Fruit fly (Drosophila melanogaster) whole organism, pupa: ENCODE results near the gene CG6830.
A peak's percentile ranks its signal among the peaks of the same experiment; 100 is the strongest.

Experiments
- CG10348 ChIP-seq: fragments of 200-800 bp; sonication (Bioruptor generic); IDR thresholded peaks from 2 replicates; pipeline ENCODE4 v1.3.6; 2022; ENCODE audit warnings: missing biosample characterization, missing genetic modification characterization
- CG12605 ChIP-seq: fragments of 200-800 bp; sonication (Bioruptor generic); IDR thresholded peaks from 2 replicates; pipeline ENCODE4 v1.3.6; 2022; ENCODE audit warnings: missing biosample characterization, missing genetic modification characterization
- CG13204 ChIP-seq: fragments of 200-800 bp; sonication (Bioruptor generic); optimal IDR thresholded peaks from 2 replicates; lab custom pipeline; 2018; ENCODE audit warnings: missing biosample characterization, mild to moderate bottlenecking, missing genetic modification characterization, moderate library complexity
- CG14655 ChIP-seq: fragments of 200-800 bp; sonication (Bioruptor generic); optimal IDR thresholded peaks from 3 replicates; lab custom pipeline; 2017; ENCODE audit warnings: mild to moderate bottlenecking, missing biosample characterization, missing genetic modification reagents, missing genetic modification characterization
- CG15710 ChIP-seq: fragments of 200-800 bp; sonication (Bioruptor generic); optimal IDR thresholded peaks from 2 replicates; lab custom pipeline; 2018; ENCODE audit warnings: missing biosample characterization, mild to moderate bottlenecking, missing genetic modification characterization, moderate library complexity
- CG17806 ChIP-seq: fragments of 200-800 bp; sonication (Bioruptor generic); optimal IDR thresholded peaks from 2 replicates; lab custom pipeline; 2018; ENCODE audit warnings: missing biosample characterization, mild to moderate bottlenecking, missing genetic modification characterization, moderate library complexity
- CG32121 ChIP-seq: fragments of 200-800 bp; sonication (Bioruptor generic); IDR thresholded peaks from 2 replicates; pipeline ENCODE4 v1.3.6; 2022; ENCODE audit warnings: missing biosample characterization, missing genetic modification characterization
- CG34367 ChIP-seq: fragments of 200-800 bp; sonication (Bioruptor generic); optimal IDR thresholded peaks from 2 replicates; lab custom pipeline; 2018; ENCODE audit warnings: missing biosample characterization, mild to moderate bottlenecking, missing genetic modification characterization
- CG4496 ChIP-seq: fragments of 200-800 bp; sonication (Bioruptor generic); IDR thresholded peaks from 3 replicates; pipeline ENCODE4 v1.3.6; 2022; ENCODE audit warnings: missing biosample characterization, missing genetic modification characterization
- CG8159 ChIP-seq: fragments of 200-800 bp; sonication (Bioruptor generic); optimal IDR thresholded peaks from 3 replicates; lab custom pipeline; 2018; ENCODE audit warnings: missing biosample characterization, mild to moderate bottlenecking, missing genetic modification characterization, moderate library complexity
- CG8301 ChIP-seq: fragments of 200-800 bp; sonication (Bioruptor generic); optimal IDR thresholded peaks from 2 replicates; lab custom pipeline; 2018; ENCODE audit warnings: missing biosample characterization, mild to moderate bottlenecking, missing genetic modification characterization
- CG9948 ChIP-seq: fragments of 200-800 bp; sonication (Bioruptor generic); optimal IDR thresholded peaks from 2 replicates; lab custom pipeline; 2018; ENCODE audit warnings: missing biosample characterization, mild to moderate bottlenecking, missing genetic modification characterization, moderate library complexity
- D1 ChIP-seq: fragments of 200-800 bp; sonication (Bioruptor generic); optimal IDR thresholded peaks from 2 replicates; lab custom pipeline; 2018; ENCODE audit warnings: missing biosample characterization, mild to moderate bottlenecking, missing genetic modification characterization, moderate library complexity
- EcR ChIP-seq: fragments of 200-800 bp; sonication (Bioruptor generic); optimal IDR thresholded peaks from 3 replicates; lab custom pipeline; 2019; ENCODE audit warnings: missing biosample characterization, missing genetic modification characterization, mild to moderate bottlenecking, moderate library complexity, missing genetic modification reagents
- Ets98B ChIP-seq: fragments of 200-800 bp; sonication (Bioruptor generic); IDR thresholded peaks from 2 replicates; pipeline ENCODE4 v1.3.6; 2022; ENCODE audit warnings: missing biosample characterization, missing genetic modification characterization
- Pif1A ChIP-seq: fragments of 200-800 bp; sonication (Bioruptor generic); optimal IDR thresholded peaks from 3 replicates; lab custom pipeline; 2016; ENCODE audit warnings: missing biosample characterization, missing genetic modification characterization
- Pif1B ChIP-seq: fragments of 200-800 bp; sonication (Bioruptor generic); optimal IDR thresholded peaks from 3 replicates; lab custom pipeline; 2016; ENCODE audit warnings: missing biosample characterization, missing genetic modification characterization
- Snoo ChIP-seq: fragments of 200-800 bp; sonication (Bioruptor generic); optimal IDR thresholded peaks from 3 replicates; lab custom pipeline; 2017; ENCODE audit warnings: missing biosample characterization, mild to moderate bottlenecking, missing genetic modification characterization, inconsistent platforms
- fd96Ca ChIP-seq: fragments of 200-800 bp; sonication (Bioruptor generic); IDR thresholded peaks from 3 replicates; pipeline ENCODE4 v1.3.6; 2022; ENCODE audit warnings: missing biosample characterization, missing genetic modification characterization
- gl ChIP-seq: fragments of 200-800 bp; sonication (Bioruptor generic); optimal IDR thresholded peaks from 2 replicates; lab custom pipeline; 2018; ENCODE audit warnings: missing biosample characterization, mild to moderate bottlenecking, missing genetic modification characterization
- rn ChIP-seq: fragments of 200-800 bp; sonication (Bioruptor generic); IDR thresholded peaks from 2 replicates; pipeline ENCODE4 v1.3.6; 2022; ENCODE audit warnings: missing biosample characterization, missing genetic modification characterization

Gene CG6830

dm6 chr3R:11650105-11651039, 33.8 kb downstream of the CG6830 start, which contains the start of the genes Csk and Elp1:
Csk (minus strand) TSS chr3R:11650706.
Elp1 (plus strand) TSS chr3R:11650971.
- peak; percentile 53 for TF ChIP-seq CG8159 (tag; lab: Kevin White, UChicago)
- TF ChIP-seq CG14655 (GFP tag; lab: Kevin White, UChicago), result peak; percentile 15
- no peak for TF ChIP-seq gl (tag; lab: Kevin White, UChicago)
- peak; percentile 45 for TF ChIP-seq CG15710 (tag; lab: Kevin White, UChicago)
- TF ChIP-seq D1 (tag; lab: Kevin White, UChicago), result no peak
- TF ChIP-seq CG32121, result no peak; the same call in 1 of the 2 replicates
- TF ChIP-seq CG10348, result no peak
- peak; percentile 23 for TF ChIP-seq Pif1A (GFP tag; lab: Kevin White, UChicago)
- TF ChIP-seq rn (GFP tag; lab: Robert Waterston, UW), result no peak
- peak; percentile 20 for TF ChIP-seq CG17806 (tag; lab: Kevin White, UChicago)
- no peak for TF ChIP-seq CG13204 (GFP tag; lab: Kevin White, UChicago)
- TF ChIP-seq CG4496 (GFP tag; lab: Robert Waterston, UW), result 0 out of 3 replicates have a peak, but pooled peaks have one; percentile 39
- no peak for TF ChIP-seq CG12605 (GFP tag; lab: Robert Waterston, UW)
- peak; percentile 26 for TF ChIP-seq CG34367
- peak; percentile 6 for TF ChIP-seq Pif1B (GFP tag; lab: Kevin White, UChicago)
- no peak for TF ChIP-seq EcR (GFP tag; lab: Kevin White, UChicago)
- TF ChIP-seq CG9948 (tag; lab: Kevin White, UChicago), result peak; percentile 24
- peak; percentile 8 for TF ChIP-seq CG8301 (tag; lab: Kevin White, UChicago)
- TF ChIP-seq Ets98B, result no peak
- TF ChIP-seq Snoo, result no peak
- 0 out of 3 replicates have a peak, but pooled peaks have one; percentile 18 for TF ChIP-seq fd96Ca (GFP tag; lab: Robert Waterston, UW)

DNA sequence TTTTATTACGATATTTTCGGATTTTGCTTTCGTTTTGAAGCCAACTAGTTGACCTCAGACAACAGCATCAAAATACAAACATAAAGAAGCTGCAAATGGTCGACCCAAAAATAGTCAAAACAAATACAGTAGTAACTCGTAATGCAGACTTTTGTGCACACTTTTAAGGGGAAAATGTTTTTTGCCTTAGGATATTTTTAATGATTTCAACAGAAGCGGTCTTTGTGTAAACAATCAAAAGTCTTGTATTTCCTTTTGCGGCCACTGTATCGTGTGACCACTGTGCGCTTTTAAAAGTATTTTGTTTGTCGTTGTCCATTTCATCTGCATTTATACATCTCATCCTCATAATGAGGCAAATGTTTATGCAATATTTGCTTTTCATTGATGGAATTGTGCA, 34.7 kb downstream of the CG6830 start:
- peak; percentile 80 for TF ChIP-seq rn (GFP tag; lab: Robert Waterston, UW)
- peak; percentile 77 for TF ChIP-seq CG14655 (GFP tag; lab: Kevin White, UChicago)
- peak; percentile 90 for TF ChIP-seq CG32121
- TF ChIP-seq Pif1B (GFP tag; lab: Kevin White, UChicago), result peak; percentile 67
- TF ChIP-seq Ets98B, result peak; percentile 90
- TF ChIP-seq CG13204 (GFP tag; lab: Kevin White, UChicago), result peak; percentile 35
- peak; percentile 92 for TF ChIP-seq fd96Ca (GFP tag; lab: Robert Waterston, UW)
- peak; percentile 82 for TF ChIP-seq Pif1A (GFP tag; lab: Kevin White, UChicago)
- no peak for TF ChIP-seq D1 (tag; lab: Kevin White, UChicago)
- peak; percentile 81 for TF ChIP-seq CG15710 (tag; lab: Kevin White, UChicago)
- peak; percentile 64 for TF ChIP-seq CG34367
- no peak for TF ChIP-seq EcR (GFP tag; lab: Kevin White, UChicago)
- peak; percentile 68 for TF ChIP-seq CG9948 (tag; lab: Kevin White, UChicago)
- peak; percentile 76 for TF ChIP-seq CG8159 (tag; lab: Kevin White, UChicago)
- peak; percentile 79 for TF ChIP-seq Snoo
- TF ChIP-seq CG8301 (tag; lab: Kevin White, UChicago), result peak; percentile 70
- TF ChIP-seq CG4496 (GFP tag; lab: Robert Waterston, UW), result peak; percentile 94
- TF ChIP-seq CG12605 (GFP tag; lab: Robert Waterston, UW), result peak; percentile 76
- peak; percentile 87 for TF ChIP-seq CG10348
- peak; percentile 72 for TF ChIP-seq CG17806 (tag; lab: Kevin White, UChicago)
- no peak for TF ChIP-seq gl (tag; lab: Kevin White, UChicago)
- TF ChIP-seq, all 21 proteins: peak for 18

DNA sequence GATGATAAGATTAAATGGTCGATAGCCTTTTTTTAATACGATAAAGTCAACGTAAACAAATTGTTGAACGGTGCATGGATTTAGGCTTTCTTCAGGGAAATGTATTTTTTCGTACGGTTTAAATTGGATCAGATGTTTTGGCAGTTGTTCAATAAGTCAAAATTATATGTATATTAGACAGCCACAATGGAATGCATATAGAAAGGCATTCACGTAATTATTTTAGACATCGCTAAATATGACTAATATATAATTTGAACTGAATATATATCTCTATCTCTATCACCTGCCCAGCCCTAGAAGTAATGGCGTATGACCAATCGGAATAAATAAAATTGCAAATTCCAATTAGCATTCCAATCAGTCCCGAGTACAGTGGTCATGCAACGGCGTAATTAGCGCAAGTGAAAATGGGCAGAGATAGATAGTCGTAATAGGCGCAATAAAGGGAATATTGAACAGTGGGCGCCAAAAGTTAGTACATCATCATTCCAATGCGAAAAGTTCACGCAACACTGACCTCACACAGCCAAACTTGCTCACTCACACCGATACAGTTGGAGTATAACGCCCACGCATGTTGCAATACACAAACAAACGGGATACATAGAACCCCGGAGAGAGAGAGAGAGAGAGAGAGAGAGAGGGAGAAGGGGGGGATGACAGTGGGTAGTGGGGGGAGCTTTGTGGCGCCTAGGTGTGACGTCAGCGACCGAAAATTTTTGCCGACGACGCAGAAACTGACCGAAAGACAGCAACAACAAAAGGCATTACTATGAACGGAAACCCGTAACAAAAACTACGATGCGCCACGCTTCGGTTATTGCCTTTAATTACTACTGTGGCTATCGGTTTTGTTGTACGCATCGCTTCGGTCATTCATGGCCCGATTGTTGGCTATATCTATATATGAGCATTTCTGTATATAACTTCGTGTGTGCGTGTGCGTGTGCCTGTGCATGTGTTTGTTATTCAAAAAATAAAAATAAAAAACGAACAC, 35.5 kb downstream of the CG6830 start:
- TF ChIP-seq CG10348 (no peak), D1 (tag; lab: Kevin White, UChicago) (no peak), CG4496 (GFP tag; lab: Robert Waterston, UW) (no peak), CG17806 (tag; lab: Kevin White, UChicago) (no peak), CG8159 (tag; lab: Kevin White, UChicago) (no peak), CG32121 (no peak), CG34367 (no peak), CG9948 (tag; lab: Kevin White, UChicago) (no peak), rn (GFP tag; lab: Robert Waterston, UW) (no peak), CG14655 (GFP tag; lab: Kevin White, UChicago) (no peak), Pif1B (GFP tag; lab: Kevin White, UChicago) (no peak), CG15710 (tag; lab: Kevin White, UChicago) (no peak), fd96Ca (GFP tag; lab: Robert Waterston, UW) (0 out of 3 replicates have a peak, but pooled peaks have one; percentile 9), CG12605 (GFP tag; lab: Robert Waterston, UW) (no peak), EcR (GFP tag; lab: Kevin White, UChicago) (peak; percentile 59), Pif1A (GFP tag; lab: Kevin White, UChicago) (no peak)

dm6 chr3R:11646826-11647225, 37.3 kb downstream of the CG6830 start:
- TF ChIP-seq EcR (GFP tag; lab: Kevin White, UChicago) (peak; percentile 49), CG15710 (tag; lab: Kevin White, UChicago) (peak; percentile 70), Pif1A (GFP tag; lab: Kevin White, UChicago) (peak; percentile 74), CG9948 (tag; lab: Kevin White, UChicago) (peak; percentile 32), CG4496 (GFP tag; lab: Robert Waterston, UW) (peak; percentile 82), CG34367 (peak; percentile 66), CG8159 (tag; lab: Kevin White, UChicago) (peak; percentile 70), Pif1B (GFP tag; lab: Kevin White, UChicago) (peak; percentile 67), CG8301 (tag; lab: Kevin White, UChicago) (peak; percentile 23), gl (tag; lab: Kevin White, UChicago) (peak; percentile 96), CG12605 (GFP tag; lab: Robert Waterston, UW) (peak; percentile 90), Snoo (peak; percentile 38), CG14655 (GFP tag; lab: Kevin White, UChicago) (no peak), CG17806 (tag; lab: Kevin White, UChicago) (peak; percentile 78), D1 (tag; lab: Kevin White, UChicago) (no peak), fd96Ca (GFP tag; lab: Robert Waterston, UW) (peak; percentile 78), rn (GFP tag; lab: Robert Waterston, UW) (0 out of 2 replicates have a peak, but pooled peaks have one; percentile 25), CG10348 (no peak), CG32121 (peak; percentile 62), CG13204 (GFP tag; lab: Kevin White, UChicago) (peak; percentile 90), Ets98B (peak; percentile 80; the same call in 1 of the 2 replicates)
